Worm (Caenorhabditis elegans) whole organism, young adult: Measurements from ENCODE around the gene frpr-5.

Source experiments
- B0035.1 ChIP-seq: sonication (generic microtip); optimal IDR thresholded peaks from 2 replicates; lab custom pipeline; 2016; ENCODE audit warnings: missing genetic modification characterization, mild to moderate bottlenecking, missing compliant biosample characterization, missing genotype, missing genetic modification reagents
- F33H1.4 ChIP-seq: fragments of 200-800 bp; sonication (Bioruptor generic); IDR thresholded peaks from 2 replicates; pipeline ENCODE4 v1.3.6; 2022; ENCODE audit warnings: missing genetic modification reagents, missing genetic modification characterization, missing compliant biosample characterization
- F37B4.10 ChIP-seq: fragments of 200-800 bp; sonication (Bioruptor generic); IDR thresholded peaks from 2 replicates; pipeline ENCODE4 v1.3.6; 2022; ENCODE audit warnings: missing genetic modification characterization, missing compliant biosample characterization
- F52B5.7 ChIP-seq: sonication (generic microtip); optimal IDR thresholded peaks from 2 replicates; lab custom pipeline; 2016; ENCODE audit warnings: mild to moderate bottlenecking, missing genetic modification characterization, missing compliant biosample characterization
- F55B11.4 ChIP-seq: sonication (generic microtip); optimal IDR thresholded peaks from 2 replicates; lab custom pipeline; 2016; ENCODE audit warnings: missing compliant biosample characterization, missing genetic modification characterization, borderline replicate concordance; ENCODE audit not compliant: insufficient read depth
- F57A8.1 ChIP-seq: fragments of 200-800 bp; sonication (Bioruptor generic); optimal IDR thresholded peaks from 2 replicates; lab custom pipeline; 2018; ENCODE audit warnings: mild to moderate bottlenecking, missing genetic modification characterization, moderate library complexity, missing compliant biosample characterization
- Y67H2A.10 ChIP-seq: fragments of 200-800 bp; sonication (Bioruptor generic); conservative IDR thresholded peaks from 2 replicates; pipeline ENCODE4 v1.3.6; 2022; ENCODE audit warnings: missing genetic modification reagents, missing genetic modification characterization, missing compliant biosample characterization
- Y79H2A.3 ChIP-seq: fragments of 200-800 bp; sonication (Bioruptor generic); conservative IDR thresholded peaks from 2 replicates; pipeline ENCODE4 v1.3.6; 2022; ENCODE audit warnings: missing genetic modification reagents, missing genetic modification characterization, missing compliant biosample characterization
- attf-3 ChIP-seq: fragments of 200-800 bp; sonication (Bioruptor generic); conservative IDR thresholded peaks from 2 replicates; pipeline ENCODE4 v1.3.6; 2022; ENCODE audit warnings: missing genetic modification reagents, missing genetic modification characterization, missing compliant biosample characterization
- ccch-3 ChIP-seq: fragments of 200-800 bp; sonication (Bioruptor generic); optimal IDR thresholded peaks from 2 replicates; lab custom pipeline; 2018; ENCODE audit warnings: mild to moderate bottlenecking, missing genetic modification characterization, missing compliant biosample characterization
- cebp-2 ChIP-seq: fragments of 200-800 bp; sonication (Bioruptor generic); IDR thresholded peaks from 2 replicates; pipeline ENCODE4 v1.3.6; 2022; ENCODE audit warnings: missing genetic modification characterization, missing compliant biosample characterization
- ceh-40 ChIP-seq: fragments of 200-800 bp; sonication (Bioruptor generic); IDR thresholded peaks from 2 replicates; pipeline ENCODE4 v1.3.6; 2022; ENCODE audit warnings: missing genetic modification characterization, missing compliant biosample characterization
- die-1 ChIP-seq: sonication (generic microtip); optimal IDR thresholded peaks from 2 replicates; lab custom pipeline; 2016; ENCODE audit warnings: missing genotype, mild to moderate bottlenecking, missing genetic modification characterization, missing compliant biosample characterization
- efl-1 ChIP-seq: fragments of 150-350 bp; optimal IDR thresholded peaks from 2 replicates; lab custom pipeline; 2014; ENCODE audit warnings: missing biosample characterization, missing genetic modification reagents, missing genetic modification characterization
- ekl-4 ChIP-seq: fragments of 200-800 bp; sonication (Bioruptor generic); IDR thresholded peaks from 2 replicates; pipeline ENCODE4 v1.3.6; 2022; ENCODE audit warnings: missing genetic modification reagents, missing genetic modification characterization, missing compliant biosample characterization
- lsl-1 ChIP-seq: fragments of 200-800 bp; sonication (Bioruptor generic); optimal IDR thresholded peaks from 2 replicates; lab custom pipeline; 2018; ENCODE audit warnings: mild to moderate bottlenecking, missing genetic modification characterization, moderate library complexity, missing compliant biosample characterization
- lsy-27 ChIP-seq: sonication (generic microtip); optimal IDR thresholded peaks from 2 replicates; lab custom pipeline; 2017; ENCODE audit warnings: missing genetic modification characterization, mild to moderate bottlenecking, missing compliant biosample characterization, antibody characterized with exemption, missing genotype, borderline replicate concordance; ENCODE audit not compliant: insufficient read depth
- madf-10 ChIP-seq: sonication (generic microtip); optimal IDR thresholded peaks from 2 replicates; lab custom pipeline; 2016; ENCODE audit warnings: mild to moderate bottlenecking, missing genetic modification characterization, missing compliant biosample characterization
- nhr-179 ChIP-seq: sonication (generic microtip); optimal IDR thresholded peaks from 2 replicates; lab custom pipeline; 2016; ENCODE audit warnings: mild to moderate bottlenecking, missing genetic modification characterization, missing compliant biosample characterization
- nhr-80 ChIP-seq: sonication (generic microtip); optimal IDR thresholded peaks from 2 replicates; lab custom pipeline; 2016; ENCODE audit warnings: missing genetic modification characterization, missing compliant biosample characterization
- pbrm-1 ChIP-seq: fragments of 200-800 bp; sonication (Bioruptor generic); IDR thresholded peaks from 2 replicates; pipeline ENCODE4 v1.3.6; 2022; ENCODE audit warnings: missing genetic modification reagents, missing genetic modification characterization, missing compliant biosample characterization
- rec-8 ChIP-seq, 2 experiments: sonication (generic microtip); optimal IDR thresholded peaks; 2 replicates each; lab custom pipeline; 2016; ENCODE audit warnings: mild to moderate bottlenecking in 2 of 2, missing genetic modification characterization in 2 of 2, missing genetic modification reagents in 2 of 2, missing genotype in 2 of 2, missing biosample characterization in 1 of 2, missing compliant biosample characterization in 1 of 2, moderate library complexity in 1 of 2
- snpc-1.3 ChIP-seq: sonication (generic microtip); optimal IDR thresholded peaks from 2 replicates; lab custom pipeline; 2017; ENCODE audit warnings: missing genetic modification characterization, mild to moderate bottlenecking, missing compliant biosample characterization, antibody characterized with exemption, moderate library complexity, missing genotype, missing genetic modification reagents; ENCODE audit not compliant: insufficient read depth
- snpc-3.4 ChIP-seq: sonication (generic microtip); optimal IDR thresholded peaks from 2 replicates; lab custom pipeline; 2017; ENCODE audit warnings: missing genetic modification characterization, mild to moderate bottlenecking, missing compliant biosample characterization, antibody characterized with exemption, moderate library complexity, missing genotype, missing genetic modification reagents
- tlf-1 ChIP-seq: fragments of 200-800 bp; sonication (Bioruptor generic); optimal IDR thresholded peaks from 2 replicates; lab custom pipeline; 2018; ENCODE audit warnings: mild to moderate bottlenecking, missing genetic modification characterization, missing compliant biosample characterization
- ztf-25 ChIP-seq: fragments of 200-800 bp; sonication (Bioruptor generic); IDR thresholded peaks from 2 replicates; pipeline ENCODE4 v1.3.6; 2022; ENCODE audit warnings: missing genetic modification reagents, missing genetic modification characterization, missing compliant biosample characterization
- ztf-26 ChIP-seq: sonication (generic microtip); optimal IDR thresholded peaks from 2 replicates; lab custom pipeline; 2017; ENCODE audit warnings: missing genetic modification characterization, missing compliant biosample characterization

The frpr-5 gene

ce11 chrV:13536058-13536579, at the start of gene frpr-5:
frpr-5 (minus strand) TSS chrV:13536108.
- no peak for TF ChIP-seq tlf-1 (GFP tag; lab: Kevin White, UChicago)
- no peak for TF ChIP-seq nhr-179 (tag; lab: Kevin White, UChicago)
- no peak for TF ChIP-seq F57A8.1 (GFP tag; lab: Kevin White, UChicago)
- no peak for TF ChIP-seq F52B5.7
- no peak for TF ChIP-seq ztf-26
- no peak for TF ChIP-seq efl-1 (GFP tag; lab: Kevin White, UChicago)
- no peak for TF ChIP-seq rec-8 (tag; optimal IDR thresholded peaks at IDR 0.05; lab: Kevin White, UChicago)
- TF ChIP-seq B0035.1 (tag; lab: Kevin White, UChicago) = no peak
- no peak for TF ChIP-seq ztf-25 (GFP tag; lab: Robert Waterston, UW)

DNA sequence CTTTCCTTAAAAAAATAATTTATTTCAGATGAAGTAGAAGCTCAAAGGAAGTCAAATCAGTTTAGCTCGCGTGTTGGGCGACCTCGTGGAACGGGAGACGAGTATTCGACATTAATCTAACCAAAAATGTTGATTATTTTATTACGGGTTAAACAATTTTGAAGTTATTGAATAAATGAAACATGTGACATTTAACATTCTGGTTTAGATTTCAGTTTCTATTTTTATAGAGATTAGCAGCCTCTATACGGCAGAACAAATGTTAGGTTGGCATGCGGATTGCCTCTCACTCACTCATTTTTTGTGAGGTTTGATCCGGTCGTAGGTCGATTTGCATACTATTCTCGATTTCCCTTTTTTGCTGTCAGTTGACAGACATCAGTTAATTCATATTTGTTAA, 48.6 kb upstream of the frpr-5 start, which contains the start of gene F53F4.1:
F53F4.1 (plus strand) TSS at position 301 of the 400 bp plus-strand sequence.
- no peak for TF ChIP-seq ekl-4 (GFP tag; lab: Robert Waterston, UW)
- TF ChIP-seq attf-3 (GFP tag; lab: Robert Waterston, UW) = no peak
- no peak for TF ChIP-seq snpc-1.3 (tag; lab: Kevin White, UChicago)
- no peak for TF ChIP-seq lsl-1 (GFP tag; lab: Kevin White, UChicago)
- no peak for TF ChIP-seq pbrm-1 (GFP tag; lab: Robert Waterston, UW)
- TF ChIP-seq F52B5.7 = no peak
- TF ChIP-seq ccch-3 (GFP tag; lab: Kevin White, UChicago) = no peak
- TF ChIP-seq Y67H2A.10 (GFP tag; lab: Robert Waterston, UW) = no peak
- TF ChIP-seq ceh-40 (GFP tag; lab: Robert Waterston, UW) = no peak
- no peak for TF ChIP-seq ztf-26
- TF ChIP-seq, all 124 proteins: peak for 0

DNA sequence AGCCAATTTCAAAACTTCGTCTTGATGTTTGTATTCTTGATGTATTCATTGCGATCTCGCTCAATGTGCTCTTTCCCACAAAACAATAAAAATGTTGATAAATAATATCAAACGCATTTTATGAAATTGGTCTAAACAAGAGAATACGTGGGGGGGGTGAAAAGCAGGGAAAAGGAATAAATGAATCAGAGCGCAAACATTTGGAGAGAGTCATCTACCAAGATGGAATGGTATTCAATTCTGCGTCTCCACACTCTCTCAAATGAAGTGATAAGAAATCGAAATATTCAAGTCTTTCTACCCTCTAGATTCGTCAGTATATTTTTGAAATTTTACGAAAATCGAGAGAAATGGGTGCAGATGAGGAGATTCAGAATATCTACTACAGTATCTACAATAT, 44.8 kb upstream of the frpr-5 start, which contains the start of gene C50B8.5:
C50B8.5 (plus strand) TSS at position 273 of the 400 bp plus-strand sequence.
- TF ChIP-seq F33H1.4 (GFP tag; lab: Robert Waterston, UW) = no peak
- no peak for TF ChIP-seq F37B4.10
- TF ChIP-seq madf-10 (tag; lab: Kevin White, UChicago) = no peak
- TF ChIP-seq nhr-80 (tag; lab: Kevin White, UChicago) = peak; percentile 46
- no peak for TF ChIP-seq die-1 (tag; lab: Kevin White, UChicago)
- TF ChIP-seq, all 124 proteins: peak for 1

- TF ChIP-seq nhr-80 (tag; lab: Kevin White, UChicago) (peak; percentile 82), B0035.1 (tag; lab: Kevin White, UChicago) (no peak)
These were observed 42.7 kb upstream of the frpr-5 start, which contains the start of gene C50B8.6 for ce11 chrV:13578637-13579036. C50B8.6 (plus strand) TSS chrV:13578972.

- TF ChIP-seq nhr-80 (tag; lab: Kevin White, UChicago) = peak; percentile 75
- no peak for TF ChIP-seq cebp-2 (GFP tag; lab: Robert Waterston, UW)
- no peak for TF ChIP-seq lsy-27 (tag; lab: Kevin White, UChicago)
- no peak for TF ChIP-seq Y79H2A.3 (GFP tag; lab: Robert Waterston, UW)
- TF ChIP-seq snpc-3.4 (tag; lab: Kevin White, UChicago) = no peak
These were observed 41.6 kb upstream of the frpr-5 start for ce11 chrV:13577463-13577862.

ce11 chrV:13576828-13577227, 40.9 kb upstream of the frpr-5 start:
- no peak for TF ChIP-seq F55B11.4 (tag; lab: Kevin White, UChicago)
- TF ChIP-seq nhr-80 (tag; lab: Kevin White, UChicago) = peak; percentile 17
- TF ChIP-seq, all 124 proteins: peak for 1
